Worm (Caenorhabditis elegans): ENCODE results near the gene atg-18.

- TF ChIP-seq flt-1 (GFP tag; IDR thresholded peaks at IDR 0.05), result no peak
- TF ChIP-seq ama-1 (optimal IDR thresholded peaks at IDR 0.05), result no peak
- no peak for TF ChIP-seq tbx-11 (GFP tag; IDR thresholded peaks at IDR 0.05)
- no peak for TF ChIP-seq ceh-36 (tag; optimal IDR thresholded peaks at IDR 0.05)
- no peak for TF ChIP-seq B0310.2 (tag; optimal IDR thresholded peaks at IDR 0.05)
- TF ChIP-seq aly-1 (tag; optimal IDR thresholded peaks at IDR 0.05), result no peak
- no peak for TF ChIP-seq hmbx-1 (tag; optimal IDR thresholded peaks at IDR 0.05)
- no peak for TF ChIP-seq hnd-1 (tag; optimal IDR thresholded peaks at IDR 0.05)
- no peak for TF ChIP-seq ceh-13 (GFP tag; optimal IDR thresholded peaks at IDR 0.05)
- no peak for TF ChIP-seq F13C5.2 (tag; optimal IDR thresholded peaks at IDR 0.05)
- no peak for TF ChIP-seq tbx-37 (GFP tag; conservative IDR thresholded peaks at IDR 0.05)
Observed at ce11 chrV:8637666-8638271, 6.6 kb upstream of the atg-18 start, which contains the start of the genes F28A12.10 and acd-4.

Data from whole organism, early embryonic.